Fruit fly (Drosophila melanogaster): ENCODE results near the gene Ir75d.

DNA sequence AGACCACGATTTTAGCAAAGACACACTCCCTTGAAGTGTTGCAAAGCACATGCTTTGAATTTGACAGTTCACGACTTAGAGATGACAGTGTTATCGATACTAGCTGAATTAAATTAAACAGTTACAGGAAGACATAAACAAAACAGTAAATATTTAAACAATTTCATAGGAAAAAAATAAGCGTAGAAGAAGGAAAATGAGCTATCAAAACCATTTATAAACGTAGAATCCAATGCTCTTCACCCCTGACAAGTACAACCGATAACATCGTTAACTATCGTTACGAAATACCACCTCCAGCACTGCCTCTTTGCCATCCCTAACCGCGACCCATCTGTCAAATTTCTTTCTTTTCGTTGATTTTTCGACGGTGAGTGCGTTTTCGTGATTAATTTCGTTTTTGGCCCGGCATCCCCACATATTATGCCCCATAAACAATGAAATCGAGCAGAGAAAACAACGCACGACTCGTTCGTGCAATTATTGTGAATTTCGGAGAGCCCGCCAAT is 12.2 kb downstream of the Ir75d start, which contains the start of gene RpL26:
- TF ChIP-seq CTCF (optimal IDR thresholded peaks at IDR 0.05) (peak in 1 of 2 experiments; percentile 28), CG8478 (optimal IDR thresholded peaks at IDR 0.05) (no peak)

All from S2 (cell line).